Fruit fly (Drosophila melanogaster): ENCODE data around the gene mRpS24.

mRpS24 gene

dm6 chr3R:24169362-24169761 lies 6.0 kb upstream of the mRpS24 start, which contains the start of gene CG5510 (continued):
- TF ChIP-seq CG10462 (GFP tag; optimal IDR thresholded peaks at IDR 0.05) (no peak), CG31224 (GFP tag; IDR thresholded peaks at IDR 0.05) (peak; percentile 26; the same call in 1 of the 2 replicates), fu2 (GFP tag; optimal IDR thresholded peaks at IDR 0.05) (peak; percentile 24), CG16863 (GFP tag; optimal IDR thresholded peaks at IDR 0.05) (no peak), crol (GFP tag; IDR thresholded peaks at IDR 0.05) (no peak), CG18476 (GFP tag; optimal IDR thresholded peaks at IDR 0.05) (peak; percentile 33), gem (tag; optimal IDR thresholded peaks at IDR 0.05) (no peak), vnd (GFP tag; IDR thresholded peaks at IDR 0.05; ENCODE audit: partially characterized antibody) (peak; percentile 97), nmo (GFP tag; optimal IDR thresholded peaks at IDR 0.05) (peak; percentile 76), Bdp1 (GFP tag; optimal IDR thresholded peaks at IDR 0.05) (peak; percentile 12), caup (GFP tag; optimal IDR thresholded peaks at IDR 0.05; ENCODE audit: severe bottlenecking) (peak; percentile 68), zf30C (GFP tag; optimal IDR thresholded peaks at IDR 0.05) (peak; percentile 94), dpn (GFP tag; optimal IDR thresholded peaks at IDR 0.05) (peak; percentile 46 to 68), sim (GFP tag; IDR thresholded peaks at IDR 0.05) (no peak), CG10321 (GFP tag; IDR thresholded peaks at IDR 0.05) (no peak), Eip74EF (GFP tag; optimal IDR thresholded peaks at IDR 0.05) (no peak), Ravus (GFP tag; IDR thresholded peaks at IDR 0.05) (no peak), D19A (tag; optimal IDR thresholded peaks at IDR 0.05) (peak; percentile 11), CG18262 (tag; optimal IDR thresholded peaks at IDR 0.05) (no peak), CG10959 (GFP tag; IDR thresholded peaks at IDR 0.05) (no peak), CG4328 (GFP tag; optimal IDR thresholded peaks at IDR 0.05) (no peak), seq (GFP tag; IDR thresholded peaks at IDR 0.05) (no peak), fd3F (GFP tag; optimal IDR thresholded peaks at IDR 0.05) (peak; percentile 1), dan (GFP tag; IDR thresholded peaks at IDR 0.05) (no peak), ara (GFP tag; IDR thresholded peaks at IDR 0.05) (no peak), CG12071 (GFP tag; optimal IDR thresholded peaks at IDR 0.05) (no peak), CG6765 (GFP tag; optimal IDR thresholded peaks at IDR 0.05) (no peak), CG8089 (GFP tag; optimal IDR thresholded peaks at IDR 0.05) (no peak), mam (GFP tag; optimal IDR thresholded peaks at IDR 0.05) (peak; percentile 67), Asciz (GFP tag; optimal IDR thresholded peaks at IDR 0.05) (no peak), jing (GFP tag; optimal IDR thresholded peaks at IDR 0.05) (no peak), sens-2 (GFP tag; IDR thresholded peaks at IDR 0.05) (no peak), CG15269 (tag; optimal IDR thresholded peaks at IDR 0.05) (peak; percentile 46), Nf-YC (tag; optimal IDR thresholded peaks at IDR 0.05) (peak; percentile 61), CG7839 (tag; optimal IDR thresholded peaks at IDR 0.05) (no peak), Xbp1 (GFP tag; optimal IDR thresholded peaks at IDR 0.05) (peak; percentile 65), Sin3A (optimal IDR thresholded peaks at IDR 0.05) (peak; percentile 61), Myb (GFP tag; optimal IDR thresholded peaks at IDR 0.05) (peak; percentile 97), CG6254 (GFP tag; optimal IDR thresholded peaks at IDR 0.05) (no peak), tna (GFP tag; IDR thresholded peaks at IDR 0.05; ENCODE audit: partially characterized antibody) (peak; percentile 98), HmgD (GFP tag; optimal IDR thresholded peaks at IDR 0.05) (peak; percentile 69), ken (GFP tag; IDR thresholded peaks at IDR 0.05) (peak; percentile 79; the same call in 2 of the 3 replicates), cas (GFP tag; IDR thresholded peaks at IDR 0.05) (no peak), CG4282 (GFP tag; optimal IDR thresholded peaks at IDR 0.05) (no peak)
